Worm (Caenorhabditis elegans) whole organism, L1 larva: ENCODE results near the gene C53C11.1.
A peak's percentile ranks its signal among the peaks of the same experiment; 100 is the strongest.

Experiments
- C04F5.9 ChIP-seq: sonication (generic microtip); optimal IDR thresholded peaks from 2 replicates; lab custom pipeline; 2016; ENCODE audit warnings: missing genetic modification characterization, missing compliant biosample characterization
- F16B12.6 ChIP-seq: fragments of 150-350 bp; optimal IDR thresholded peaks from 2 replicates; lab custom pipeline; 2014; ENCODE audit warnings: missing biosample characterization, missing genetic modification characterization
- aha-1 ChIP-seq: fragments of 150-350 bp; optimal IDR thresholded peaks from 2 replicates; lab custom pipeline; 2014; ENCODE audit warnings: missing biosample characterization, missing genetic modification characterization
- blmp-1 ChIP-seq: fragments of 150-350 bp; optimal IDR thresholded peaks from 2 replicates; lab custom pipeline; 2014; ENCODE audit warnings: missing biosample characterization, missing genetic modification characterization
- ceh-63 ChIP-seq: fragments of 200-800 bp; sonication (Bioruptor generic); optimal IDR thresholded peaks from 2 replicates; lab custom pipeline; 2018; ENCODE audit warnings: mild to moderate bottlenecking, missing genetic modification characterization, missing compliant biosample characterization
- ceh-8 ChIP-seq: fragments of 200-800 bp; sonication (Bioruptor generic); optimal IDR thresholded peaks from 2 replicates; lab custom pipeline; 2018; ENCODE audit warnings: mild to moderate bottlenecking, missing genetic modification characterization, moderate library complexity, missing compliant biosample characterization
- ceh-88 ChIP-seq: fragments of 200-800 bp; sonication (Bioruptor generic); IDR thresholded peaks from 2 replicates; pipeline ENCODE4 v1.3.6; 2022; ENCODE audit warnings: missing genetic modification characterization, missing compliant biosample characterization
- ceh-90 ChIP-seq: sonication (generic microtip); optimal IDR thresholded peaks from 2 replicates; lab custom pipeline; 2016; ENCODE audit warnings: missing genetic modification characterization, missing compliant biosample characterization
- dsc-1 ChIP-seq: sonication (generic microtip); optimal IDR thresholded peaks from 2 replicates; lab custom pipeline; 2016; ENCODE audit warnings: mild to moderate bottlenecking, missing genetic modification characterization, missing compliant biosample characterization
- efl-1 ChIP-seq, 4 experiments: fragments of 150-350 bp; optimal IDR thresholded peaks in 3 of 4; peaks in 1 of 4; 1 replicate in 1 of 4; 2 replicates in 3 of 4; lab custom pipeline; 2014; ENCODE audit warnings: missing biosample characterization in 2 of 4, missing genetic modification characterization in 2 of 4, missing genetic modification reagents in 2 of 4
- efl-3 ChIP-seq: fragments of 200-800 bp; sonication (Bioruptor generic); optimal IDR thresholded peaks from 2 replicates; lab custom pipeline; 2018; ENCODE audit warnings: mild to moderate bottlenecking, missing genetic modification characterization, missing compliant biosample characterization
- egl-13 ChIP-seq: sonication (generic microtip); optimal IDR thresholded peaks from 2 replicates; lab custom pipeline; 2016; ENCODE audit warnings: missing genotype, missing genetic modification reagents, missing genetic modification characterization, missing compliant biosample characterization
- elt-2 ChIP-seq: sonication (generic microtip); optimal IDR thresholded peaks from 2 replicates; lab custom pipeline; 2016; ENCODE audit warnings: missing genetic modification characterization, mild to moderate bottlenecking, inconsistent platforms, missing compliant biosample characterization, missing genetic modification reagents
- elt-3 ChIP-seq, 6 experiments: fragments of 150-350 bp in 1 of 6; sonication (generic microtip); optimal IDR thresholded peaks; 2 replicates each; lab custom pipeline; 2017 to 2018; ENCODE audit warnings: missing biosample characterization in 6 of 6, missing genetic modification characterization in 6 of 6, inconsistent platforms in 1 of 6
- ets-5 ChIP-seq: fragments of 200-800 bp; sonication (Bioruptor generic); IDR thresholded peaks from 2 replicates; pipeline ENCODE4 v1.3.6; 2022; ENCODE audit warnings: missing genetic modification characterization, missing compliant biosample characterization
- fkh-10 ChIP-seq: sonication (generic microtip); optimal IDR thresholded peaks from 2 replicates; lab custom pipeline; 2017; ENCODE audit warnings: missing biosample characterization, missing genetic modification reagents, missing genetic modification characterization
- hlh-17 ChIP-seq: fragments of 200-800 bp; sonication (Bioruptor generic); optimal IDR thresholded peaks from 2 replicates; lab custom pipeline; 2018; ENCODE audit warnings: missing genetic modification characterization, mild to moderate bottlenecking, missing compliant biosample characterization, moderate library complexity, borderline replicate concordance
- irx-1 ChIP-seq: sonication (generic microtip); optimal IDR thresholded peaks from 2 replicates; lab custom pipeline; 2016; ENCODE audit warnings: missing genetic modification characterization, missing compliant biosample characterization
- isw-1 ChIP-seq: fragments of 200-800 bp; sonication (Bioruptor generic); IDR thresholded peaks from 2 replicates; pipeline ENCODE4 v1.3.6; 2022; ENCODE audit warnings: missing genetic modification characterization, missing compliant biosample characterization
- jun-1 ChIP-seq: fragments of 150-350 bp; optimal IDR thresholded peaks from 2 replicates; lab custom pipeline; 2014; ENCODE audit warnings: missing biosample characterization, missing genetic modification reagents, missing genetic modification characterization
- lin-13 ChIP-seq: fragments of 150-350 bp; optimal IDR thresholded peaks from 2 replicates; lab custom pipeline; 2014; ENCODE audit warnings: missing biosample characterization, missing genetic modification reagents, missing genetic modification characterization
- lin-14 ChIP-seq: fragments of 200-800 bp; sonication (Bioruptor generic); optimal IDR thresholded peaks from 2 replicates; lab custom pipeline; 2018; ENCODE audit warnings: mild to moderate bottlenecking, missing genetic modification characterization, moderate library complexity, missing compliant biosample characterization
- lir-3 ChIP-seq: sonication (generic microtip); optimal IDR thresholded peaks from 2 replicates; lab custom pipeline; 2016; ENCODE audit warnings: mild to moderate bottlenecking, missing genetic modification characterization, moderate library complexity, missing compliant biosample characterization; ENCODE audit not compliant: poor library complexity
- mab-9 ChIP-seq: fragments of 200-800 bp; sonication (Bioruptor generic); IDR thresholded peaks from 2 replicates; pipeline ENCODE4 v1.3.6; 2022; ENCODE audit warnings: missing genetic modification reagents, missing genetic modification characterization, missing compliant biosample characterization
- mdl-1 ChIP-seq, 2 experiments: fragments of 150-350 bp; optimal IDR thresholded peaks; 2 replicates each; lab custom pipeline; 2014 to 2017; ENCODE audit warnings: missing biosample characterization in 2 of 2, missing genetic modification characterization in 2 of 2, inconsistent platforms in 1 of 2
- mef-2 ChIP-seq: fragments of 150-350 bp; optimal IDR thresholded peaks from 2 replicates; lab custom pipeline; 2014; ENCODE audit warnings: missing biosample characterization, missing genetic modification characterization
- nhr-19 ChIP-seq: fragments of 200-800 bp; sonication (Bioruptor generic); conservative IDR thresholded peaks from 2 replicates; pipeline ENCODE4 v1.3.6; 2022; ENCODE audit warnings: missing genetic modification characterization, missing compliant biosample characterization
- nhr-20 ChIP-seq: sonication (generic microtip); optimal IDR thresholded peaks from 2 replicates; lab custom pipeline; 2016; ENCODE audit warnings: mild to moderate bottlenecking, missing genetic modification characterization, missing compliant biosample characterization
- nhr-237 ChIP-seq: fragments of 150-350 bp; optimal IDR thresholded peaks from 2 replicates; lab custom pipeline; 2014; ENCODE audit warnings: missing biosample characterization, missing genetic modification characterization
- nhr-76 ChIP-seq: sonication (generic microtip); optimal IDR thresholded peaks from 2 replicates; lab custom pipeline; 2017; ENCODE audit warnings: missing biosample characterization, missing genetic modification characterization
- nhr-77 ChIP-seq: fragments of 150-350 bp; optimal IDR thresholded peaks from 2 replicates; lab custom pipeline; 2014; ENCODE audit warnings: missing biosample characterization, missing genetic modification characterization
- nhr-84 ChIP-seq: sonication (generic microtip); optimal IDR thresholded peaks from 2 replicates; lab custom pipeline; 2017; ENCODE audit warnings: missing biosample characterization, missing genetic modification characterization
- nhr-85 ChIP-seq: sonication (generic microtip); peaks from one replicate; lab custom pipeline; 2016; ENCODE audit warnings: missing genetic modification characterization, inconsistent platforms, missing compliant biosample characterization
- pqm-1 ChIP-seq: sonication (generic microtip); optimal IDR thresholded peaks from 3 replicates; lab custom pipeline; 2017; ENCODE audit warnings: missing biosample characterization, missing genetic modification characterization
- skn-1 ChIP-seq: fragments of 150-350 bp; optimal IDR thresholded peaks from 2 replicates; lab custom pipeline; 2014; ENCODE audit warnings: missing biosample characterization, missing genetic modification characterization
- snu-23 ChIP-seq: sonication (generic microtip); optimal IDR thresholded peaks from 2 replicates; lab custom pipeline; 2016; ENCODE audit warnings: missing genetic modification characterization, missing compliant biosample characterization
- swsn-7 ChIP-seq: sonication (generic microtip); optimal IDR thresholded peaks from 2 replicates; lab custom pipeline; 2016; ENCODE audit warnings: missing genetic modification characterization, missing compliant biosample characterization
- tbx-2 ChIP-seq: sonication (generic microtip); optimal IDR thresholded peaks from 2 replicates; lab custom pipeline; 2016; ENCODE audit warnings: missing genetic modification characterization, missing compliant biosample characterization
- unc-130 ChIP-seq: fragments of 150-350 bp; optimal IDR thresholded peaks from 2 replicates; lab custom pipeline; 2017; ENCODE audit warnings: missing biosample characterization, missing genetic modification characterization, inconsistent platforms
- unc-62 ChIP-seq: fragments of 150-350 bp; optimal IDR thresholded peaks from 2 replicates; lab custom pipeline; 2014; ENCODE audit warnings: missing biosample characterization, missing genetic modification reagents, missing genetic modification characterization
- xbp-1 ChIP-seq: sonication (generic microtip); optimal IDR thresholded peaks from 2 replicates; lab custom pipeline; 2016; ENCODE audit warnings: missing genetic modification characterization, missing compliant biosample characterization
- ztf-11 ChIP-seq, 2 experiments: sonication (generic microtip); optimal IDR thresholded peaks; 2 replicates each; lab custom pipeline; 2016 to 2017; ENCODE audit warnings: missing genetic modification characterization in 2 of 2, missing biosample characterization in 1 of 2, missing compliant biosample characterization in 1 of 2

C53C11.1 gene

ce11 chrX:17375877-17376276 is 35.3 kb downstream of the C53C11.1 start:
- TF ChIP-seq tbx-2 (tag; lab: Kevin White, UChicago) (no peak), nhr-77 (tag; lab: Kevin White, UChicago) (no peak), mdl-1 (tag; optimal IDR thresholded peaks at IDR 0.05; lab: Kevin White, UChicago) (no peak), unc-62 (no peak), ceh-90 (no peak), lir-3 (tag; lab: Kevin White, UChicago) (no peak), lin-14 (GFP tag; lab: Kevin White, UChicago) (peak; percentile 4), elt-2 (tag; lab: Kevin White, UChicago) (peak; percentile 63), hlh-17 (GFP tag; lab: Kevin White, UChicago) (no peak)

ce11 chrX:17378996-17379395 is 38.4 kb downstream of the C53C11.1 start:
- TF ChIP-seq jun-1 (tag; lab: Kevin White, UChicago) (no peak), lin-13 (GFP tag; lab: Kevin White, UChicago) (no peak), elt-2 (tag; lab: Kevin White, UChicago) (peak; percentile 59), hlh-17 (GFP tag; lab: Kevin White, UChicago) (no peak), nhr-237 (tag; lab: Kevin White, UChicago) (no peak)

ce11 chrX:17379675-17380074 is 39.1 kb downstream of the C53C11.1 start, which contains the start of gene F10D7.10:
Gene F10D7.10, minus strand, starts transcription at chrX:17379775.
- TF ChIP-seq irx-1 (tag; lab: Kevin White, UChicago) (no peak), nhr-84 (tag; lab: Kevin White, UChicago) (no peak), blmp-1 (tag; lab: Kevin White, UChicago) (peak; percentile 22), efl-1 (optimal IDR thresholded peaks at IDR 0.05; lab: Kevin White, UChicago) (no peak), efl-1 (GFP tag; optimal IDR thresholded peaks at IDR 0.05 in 1 of 2; lab: Kevin White, UChicago) (peak in 1 of 2 experiments; percentile 10), ceh-63 (no peak)
- TF ChIP-seq, all 84 proteins: peak for 2

- TF ChIP-seq efl-3 (no peak), lin-13 (GFP tag; lab: Kevin White, UChicago) (no peak), efl-1 (optimal IDR thresholded peaks at IDR 0.05; lab: Kevin White, UChicago) (no peak), efl-1 (GFP tag; optimal IDR thresholded peaks at IDR 0.05 in 1 of 2; lab: Kevin White, UChicago) (peak in 1 of 2 experiments; percentile 48), mef-2 (tag; lab: Kevin White, UChicago) (no peak), nhr-76 (tag; lab: Kevin White, UChicago) (no peak), swsn-7 (tag; lab: Kevin White, UChicago) (no peak), xbp-1 (tag; lab: Kevin White, UChicago) (no peak), ets-5 (no peak)
Observed at ce11 chrX:17381975-17382374, 41.4 kb downstream of the C53C11.1 start, which contains the start of gene F10D7.4. Gene F10D7.4, minus strand, starts transcription at chrX:17382075.

- TF ChIP-seq pqm-1 (tag; lab: Kevin White, UChicago) (no peak), nhr-19 (GFP tag; lab: Robert Waterston, UW) (no peak), mab-9 (GFP tag; lab: Robert Waterston, UW) (no peak), elt-2 (tag; lab: Kevin White, UChicago) (no peak), elt-3 (tag; optimal IDR thresholded peaks at IDR 0.05; lab: Kevin White, UChicago) (no peak), skn-1 (tag; lab: Kevin White, UChicago) (no peak), xbp-1 (tag; lab: Kevin White, UChicago) (no peak), ceh-63 (no peak), fkh-10 (GFP tag; lab: Kevin White, UChicago) (no peak), tbx-2 (tag; lab: Kevin White, UChicago) (no peak)
Observed at ce11 chrX:17384343-17384742, 43.8 kb downstream of the C53C11.1 start.

ce11 chrX:17385102-17385501 is 44.5 kb downstream of the C53C11.1 start:
- peak; percentile 14 for TF ChIP-seq snu-23 (GFP tag; lab: Kevin White, UChicago)
- TF ChIP-seq lin-14 (GFP tag; lab: Kevin White, UChicago): peak; percentile 56
- peak; percentile 48 for TF ChIP-seq unc-130 (tag; lab: Kevin White, UChicago)
- TF ChIP-seq aha-1 (tag; lab: Kevin White, UChicago): no peak
- no peak for TF ChIP-seq F16B12.6
- no peak for TF ChIP-seq ceh-88 (GFP tag; lab: Robert Waterston, UW)
- TF ChIP-seq nhr-20 (tag; lab: Kevin White, UChicago): peak; percentile 13
- TF ChIP-seq nhr-85 (tag; lab: Kevin White, UChicago): no peak
- no peak for TF ChIP-seq egl-13 (tag; lab: Kevin White, UChicago)
- no peak for TF ChIP-seq C04F5.9 (tag; lab: Kevin White, UChicago)
- no peak for TF ChIP-seq dsc-1
- no peak for TF ChIP-seq ceh-8 (GFP tag; lab: Kevin White, UChicago)
- no peak for TF ChIP-seq isw-1
- TF ChIP-seq ztf-11 (tag; optimal IDR thresholded peaks at IDR 0.05; lab: Kevin White, UChicago): no peak
- TF ChIP-seq mab-9 (GFP tag; lab: Robert Waterston, UW): no peak
